Fruit fly (Drosophila melanogaster): ENCODE measurements around the gene Dus2.

Dus2 gene

dm6 chrX:14247035-14247786 lies 9.4 kb downstream of the Dus2 start, which contains the start of gene mud (continued):
- no peak for TF ChIP-seq crc (GFP tag; optimal IDR thresholded peaks at IDR 0.05)
- TF ChIP-seq tio (GFP tag; optimal IDR thresholded peaks at IDR 0.05) = peak; percentile 21
- TF ChIP-seq dan (GFP tag; IDR thresholded peaks at IDR 0.05) = no peak
- no peak for TF ChIP-seq chm (GFP tag; IDR thresholded peaks at IDR 0.05)
- TF ChIP-seq CG3163 (GFP tag; optimal IDR thresholded peaks at IDR 0.05) = no peak
- TF ChIP-seq lilli (GFP tag; optimal IDR thresholded peaks at IDR 0.05) = no peak
- TF ChIP-seq rib (GFP tag; IDR thresholded peaks at IDR 0.05) = no peak
- no peak for TF ChIP-seq Usf (GFP tag; optimal IDR thresholded peaks at IDR 0.05)
- TF ChIP-seq row (GFP tag; IDR thresholded peaks at IDR 0.05) = peak; percentile 80
- TF ChIP-seq CG12299 (tag; optimal IDR thresholded peaks at IDR 0.05) = no peak
- peak; percentile 74 for TF ChIP-seq CG1603 (tag; optimal IDR thresholded peaks at IDR 0.05)
- no peak for TF ChIP-seq CG10321 (GFP tag; IDR thresholded peaks at IDR 0.05)
- 0 out of 3 replicates have a peak, but pooled peaks have one; percentile 46 for TF ChIP-seq ken (GFP tag; IDR thresholded peaks at IDR 0.05)
- no peak for TF ChIP-seq croc (GFP tag; conservative IDR thresholded peaks at IDR 0.05)
- 0 out of 3 replicates have a peak, but pooled peaks have one; percentile 9 for TF ChIP-seq zfh1 (GFP tag; IDR thresholded peaks at IDR 0.05)
- no peak for TF ChIP-seq HHEX (GFP tag; optimal IDR thresholded peaks at IDR 0.05)
- no peak for TF ChIP-seq nau (GFP tag; optimal IDR thresholded peaks at IDR 0.05)
- TF ChIP-seq CG10274 (GFP tag; optimal IDR thresholded peaks at IDR 0.05) = no peak
- no peak for TF ChIP-seq sd (tag; optimal IDR thresholded peaks at IDR 0.05)
- TF ChIP-seq CG14014 (GFP tag; IDR thresholded peaks at IDR 0.05) = no peak
- TF ChIP-seq unpg (GFP tag; optimal IDR thresholded peaks at IDR 0.05) = no peak
- TF ChIP-seq zen (tag; optimal IDR thresholded peaks at IDR 0.05) = peak; percentile 19
- TF ChIP-seq Opbp (GFP tag; IDR thresholded peaks at IDR 0.05; ENCODE audit: partially characterized antibody) = peak; percentile 69; the same call in 2 of the 3 replicates
- TF ChIP-seq CG32772 (GFP tag; IDR thresholded peaks at IDR 0.05) = no peak
- no peak for TF ChIP-seq Dfd (GFP tag; optimal IDR thresholded peaks at IDR 0.05)
- no peak for TF ChIP-seq CHES-1-like (GFP tag; optimal IDR thresholded peaks at IDR 0.05)
- TF ChIP-seq Ets97D (GFP tag; optimal IDR thresholded peaks at IDR 0.05) = peak; percentile 19
- TF ChIP-seq CG7357 (GFP tag; IDR thresholded peaks at IDR 0.05) = peak; percentile 98
- no peak for TF ChIP-seq al (GFP tag; IDR thresholded peaks at IDR 0.05)
- TF ChIP-seq MBD-R2 (GFP tag; IDR thresholded peaks at IDR 0.05) = peak; percentile 26
- no peak for TF ChIP-seq CG10543 (GFP tag; optimal IDR thresholded peaks at IDR 0.05)
- peak; percentile 45 for TF ChIP-seq slbo (GFP tag; IDR thresholded peaks at IDR 0.05)
- no peak for TF ChIP-seq danr (GFP tag; IDR thresholded peaks at IDR 0.05)
- no peak for TF ChIP-seq Mes4 (GFP tag; optimal IDR thresholded peaks at IDR 0.05)
- no peak for TF ChIP-seq CG3407 (GFP tag; optimal IDR thresholded peaks at IDR 0.05)
- TF ChIP-seq Sox100B (GFP tag; optimal IDR thresholded peaks at IDR 0.05) = no peak
- TF ChIP-seq CG43689 (GFP tag; IDR thresholded peaks at IDR 0.05) = no peak
- TF ChIP-seq Dip2 (GFP tag; IDR thresholded peaks at IDR 0.05) = peak; percentile 86
- no peak for TF ChIP-seq da (GFP tag; optimal IDR thresholded peaks at IDR 0.05)
- no peak for TF ChIP-seq gsb-n (tag; optimal IDR thresholded peaks at IDR 0.05)
- TF ChIP-seq CG17186 (GFP tag; optimal IDR thresholded peaks at IDR 0.05) = peak; percentile 43
- no peak for TF ChIP-seq NC2β (GFP tag; optimal IDR thresholded peaks at IDR 0.05)
- TF ChIP-seq tll (GFP tag; optimal IDR thresholded peaks at IDR 0.05) = no peak
- TF ChIP-seq jigr1 (GFP tag; IDR thresholded peaks at IDR 0.05) = no peak
- no peak for TF ChIP-seq Bdp1 (GFP tag; optimal IDR thresholded peaks at IDR 0.05)
- no peak for TF ChIP-seq Dad (GFP tag; optimal IDR thresholded peaks at IDR 0.05)
- no peak for TF ChIP-seq CG7987 (GFP tag; optimal IDR thresholded peaks at IDR 0.05)
- no peak for TF ChIP-seq Nf-YC (tag; optimal IDR thresholded peaks at IDR 0.05)
- TF ChIP-seq CG9797 (GFP tag; optimal IDR thresholded peaks at IDR 0.05) = peak; percentile 30
- no peak for TF ChIP-seq Hr78 (GFP tag; optimal IDR thresholded peaks at IDR 0.05)

Measured in whole organism, embryonic.